Fruit fly (Drosophila melanogaster): ENCODE measurements around the gene obe.

DNA sequence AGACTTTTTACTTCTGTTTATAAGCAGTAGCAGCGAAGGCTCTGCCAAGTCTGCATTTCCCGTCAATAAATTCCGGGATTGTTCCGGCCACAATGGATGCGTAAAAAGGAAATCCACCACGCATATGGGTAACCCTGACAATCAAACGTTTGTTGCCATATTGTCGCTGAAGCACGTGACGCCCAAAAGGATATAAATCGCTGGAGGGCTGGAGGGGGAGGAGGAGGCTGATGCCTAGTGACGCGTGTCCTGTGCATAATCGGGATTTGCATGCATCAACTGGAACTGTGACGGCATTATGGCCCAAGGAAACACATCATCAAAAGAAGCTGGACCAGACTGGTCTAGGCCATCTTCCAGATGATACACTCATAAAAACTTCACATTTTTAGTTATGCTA is 27.4 kb downstream of the obe start:
- no peak for TF ChIP-seq CG8478 (optimal IDR thresholded peaks at IDR 0.05)
- TF ChIP-seq CTCF (optimal IDR thresholded peaks at IDR 0.05), result no peak

Data from S2 (cell line).